Fruit fly (Drosophila melanogaster): ENCODE data around the gene CG43155.

Gene CG43155

DNA sequence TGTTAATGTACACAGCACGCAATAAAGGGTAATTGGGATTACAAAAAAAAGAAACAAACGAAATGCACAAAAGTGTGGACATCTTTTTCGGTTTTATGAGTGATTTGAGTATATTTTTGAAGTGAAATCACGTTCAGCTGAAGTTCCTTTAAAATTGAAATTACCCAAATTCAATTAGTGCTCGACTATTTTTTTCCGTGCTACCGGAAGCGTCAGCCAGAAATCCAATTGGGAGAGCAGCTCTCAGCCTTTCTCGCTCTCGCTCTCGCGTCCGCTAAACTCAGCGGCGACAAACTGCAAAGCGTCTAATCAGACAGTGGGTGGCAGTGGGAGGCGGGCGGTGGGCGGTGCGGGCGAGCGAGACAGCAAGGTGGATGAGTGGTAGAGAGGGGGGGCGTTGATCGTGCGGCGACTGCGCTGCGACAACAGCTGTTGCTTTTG is 36.3 kb upstream of the CG43155 start (continued):
- no peak for TF ChIP-seq tna (GFP tag; IDR thresholded peaks at IDR 0.05; ENCODE audit: partially characterized antibody)
- TF ChIP-seq mam (GFP tag; optimal IDR thresholded peaks at IDR 0.05): peak; percentile 94
- peak; percentile 71 for TF ChIP-seq ssp (GFP tag; IDR thresholded peaks at IDR 0.05)
- TF ChIP-seq CG9727 (GFP tag; optimal IDR thresholded peaks at IDR 0.05): peak; percentile 89
- peak; percentile 80 for TF ChIP-seq Drgx (GFP tag; IDR thresholded peaks at IDR 0.05)
- TF ChIP-seq CG2120 (GFP tag; optimal IDR thresholded peaks at IDR 0.05): peak; percentile 95
- peak; percentile 87 for TF ChIP-seq CG9932 (GFP tag; IDR thresholded peaks at IDR 0.05)
- peak; percentile 90 for TF ChIP-seq CoRest (tag; optimal IDR thresholded peaks at IDR 0.05)
- TF ChIP-seq scrt (GFP tag; optimal IDR thresholded peaks at IDR 0.05): peak; percentile 85
- no peak for TF ChIP-seq kni (GFP tag; optimal IDR thresholded peaks at IDR 0.05)
- TF ChIP-seq CG10321 (GFP tag; IDR thresholded peaks at IDR 0.05): peak; percentile 67
- TF ChIP-seq lola (GFP tag; optimal IDR thresholded peaks at IDR 0.05): peak in 1 of 3 experiments; percentile 39
- peak; percentile 91 for TF ChIP-seq her (GFP tag; optimal IDR thresholded peaks at IDR 0.05)
- peak; percentile 16 for TF ChIP-seq YL-1 (GFP tag; optimal IDR thresholded peaks at IDR 0.05)
- TF ChIP-seq CG18262 (tag; optimal IDR thresholded peaks at IDR 0.05): peak; percentile 79
- TF ChIP-seq B-H1 (GFP tag; IDR thresholded peaks at IDR 0.05): peak; percentile 74
- peak; percentile 51 for TF ChIP-seq CG6254 (GFP tag; optimal IDR thresholded peaks at IDR 0.05)
- TF ChIP-seq CG15601 (tag; optimal IDR thresholded peaks at IDR 0.05): peak; percentile 54
- peak; percentile 75 for TF ChIP-seq CG2875 (GFP tag; optimal IDR thresholded peaks at IDR 0.05)
- no peak for TF ChIP-seq yki (optimal IDR thresholded peaks at IDR 0.05)
- TF ChIP-seq mld (GFP tag; IDR thresholded peaks at IDR 0.05; ENCODE audit: partially characterized antibody): no peak
- TF ChIP-seq Jarid2 (GFP tag; optimal IDR thresholded peaks at IDR 0.05): peak; percentile 65
- peak; percentile 58 for TF ChIP-seq trh (GFP tag; optimal IDR thresholded peaks at IDR 0.05)
- TF ChIP-seq psq (GFP tag; optimal IDR thresholded peaks at IDR 0.05): peak; percentile 46
- peak; percentile 70 for TF ChIP-seq onecut (GFP tag; IDR thresholded peaks at IDR 0.05)
- peak; percentile 79 to 92 for TF ChIP-seq Hr51 (GFP tag; optimal IDR thresholded peaks at IDR 0.05)
- peak; percentile 65 for TF ChIP-seq kah (GFP tag; optimal IDR thresholded peaks at IDR 0.05)
- peak; percentile 54 for TF ChIP-seq twi (tag; optimal IDR thresholded peaks at IDR 0.05)
- peak; percentile 76 for TF ChIP-seq Awh (GFP tag; IDR thresholded peaks at IDR 0.05)
- peak; percentile 85 for TF ChIP-seq CG8944 (GFP tag; optimal IDR thresholded peaks at IDR 0.05)
- peak; percentile 80 for TF ChIP-seq fd96Cb (tag; optimal IDR thresholded peaks at IDR 0.05)
- TF ChIP-seq dysf (GFP tag; IDR thresholded peaks at IDR 0.05): peak; percentile 95
- TF ChIP-seq chinmo (GFP tag; IDR thresholded peaks at IDR 0.05; ENCODE audit: partially characterized antibody): peak; percentile 86; the same call in 3 of the 4 replicates
- TF ChIP-seq grau (tag; optimal IDR thresholded peaks at IDR 0.05): peak; percentile 89
- TF ChIP-seq en (GFP tag; optimal IDR thresholded peaks at IDR 0.05): peak; percentile 88
- TF ChIP-seq bowl (GFP tag; IDR thresholded peaks at IDR 0.05): peak; percentile 77
- TF ChIP-seq E2f1 (GFP tag; IDR thresholded peaks at IDR 0.05): peak; percentile 89
- TF ChIP-seq Dbx (GFP tag; IDR thresholded peaks at IDR 0.05): peak; percentile 91
- peak; percentile 79 for TF ChIP-seq zf30C (GFP tag; optimal IDR thresholded peaks at IDR 0.05)
- peak; percentile 88; the same call in 1 of the 2 replicates for TF ChIP-seq CG8765 (GFP tag; IDR thresholded peaks at IDR 0.05)
- peak; percentile 83 for TF ChIP-seq CG8089 (GFP tag; optimal IDR thresholded peaks at IDR 0.05)
- TF ChIP-seq Optix (GFP tag; IDR thresholded peaks at IDR 0.05): peak; percentile 82
- TF ChIP-seq CG17328 (GFP tag; IDR thresholded peaks at IDR 0.05): peak; percentile 85
- peak; percentile 83 for TF ChIP-seq HmgD (GFP tag; optimal IDR thresholded peaks at IDR 0.05)
- peak; percentile 87 for TF ChIP-seq CG9609 (GFP tag; optimal IDR thresholded peaks at IDR 0.05)
- peak; percentile 85 for TF ChIP-seq CG17361 (GFP tag; IDR thresholded peaks at IDR 0.05)
- peak; percentile 89 for TF ChIP-seq CG4854 (GFP tag; optimal IDR thresholded peaks at IDR 0.05)
- peak; percentile 70 for TF ChIP-seq Nf-YC (tag; optimal IDR thresholded peaks at IDR 0.05)
- no peak for TF ChIP-seq cad (GFP tag; optimal IDR thresholded peaks at IDR 0.05)
- TF ChIP-seq amos (GFP tag; IDR thresholded peaks at IDR 0.05; ENCODE audit: partially characterized antibody): no peak
- peak; percentile 16 for TF ChIP-seq CG17802 (tag; optimal IDR thresholded peaks at IDR 0.05)
